Comparison of ENCODE assay signal across 1 worm cellular context in genomic region chrII:8922140-8922539, ce11.
TF ChIP-seq lines count a peak whose summit lies in the region.

Gene B0457.6 (plus strand): TSS chrII:8922423.

TF ChIP-seq in whole organism, L3 larva, 47 proteins besides CTCF, POLR2A, EP300 and RAD21 (continued from another document):
- TF ChIP-seq zag-1 (tag; optimal IDR thresholded peaks at IDR 0.05; lab: Kevin White, UChicago): no peak
- TF ChIP-seq hmg-11 (tag; optimal IDR thresholded peaks at IDR 0.05; lab: Kevin White, UChicago): peak; percentile 36
- TF ChIP-seq mml-1 (tag; optimal IDR thresholded peaks at IDR 0.05; lab: Kevin White, UChicago): no peak
